Worm (Caenorhabditis elegans): ENCODE data around the gene F55H2.7.

F55H2.7 gene

ce11 chrIII:9546016-9546659 is 30.1 kb upstream of the F55H2.7 start, which contains the start of gene unc-16 (continued):
- no peak for TF ChIP-seq hlh-26 (GFP tag; conservative IDR thresholded peaks at IDR 0.05)
- TF ChIP-seq madf-10 (tag; optimal IDR thresholded peaks at IDR 0.05), result peak; percentile 45
- TF ChIP-seq C17E4.6 (GFP tag; IDR thresholded peaks at IDR 0.05), result 0 out of 2 replicates have a peak, but pooled peaks have one; percentile 36
- peak in 1 of 3 experiments; percentile 82 for TF ChIP-seq lin-35 (GFP tag; optimal IDR thresholded peaks at IDR 0.05)
- TF ChIP-seq efl-1 (GFP tag; optimal IDR thresholded peaks at IDR 0.05), result peak; percentile 19
- TF ChIP-seq Y95B8A.8 (GFP tag; IDR thresholded peaks at IDR 0.05), result no peak
- no peak for TF ChIP-seq lir-1 (GFP tag; conservative IDR thresholded peaks at IDR 0.05)
- TF ChIP-seq nhr-80 (tag; optimal IDR thresholded peaks at IDR 0.05), result peak; percentile 70
- no peak for TF ChIP-seq sptf-2 (GFP tag; optimal IDR thresholded peaks at IDR 0.05)
- peak; percentile 87 for TF ChIP-seq K11D2.4 (GFP tag; IDR thresholded peaks at IDR 0.05)
- TF ChIP-seq Y79H2A.3 (GFP tag; conservative IDR thresholded peaks at IDR 0.05), result no peak
- TF ChIP-seq F37B4.10 (GFP tag; IDR thresholded peaks at IDR 0.05), result no peak
- TF ChIP-seq mel-28 (tag; optimal IDR thresholded peaks at IDR 0.05; ENCODE audit: borderline replicate concordance), result no peak
- TF ChIP-seq ets-4 (GFP tag; optimal IDR thresholded peaks at IDR 0.05), result no peak

ce11 chrIII:9544820-9545219 is 28.8 kb upstream of the F55H2.7 start, which contains the start of gene ZK1098.12:
ZK1098.12 (plus strand) TSS chrIII:9545120.
- TF ChIP-seq aptf-3 (GFP tag; IDR thresholded peaks at IDR 0.05) (no peak), repo-1 (tag; optimal IDR thresholded peaks at IDR 0.05) (no peak), rec-8 (tag; optimal IDR thresholded peaks at IDR 0.05) (no peak), nhr-27 (tag; optimal IDR thresholded peaks at IDR 0.05) (no peak), F33H1.4 (GFP tag; IDR thresholded peaks at IDR 0.05) (no peak), T07F8.4 (tag; optimal IDR thresholded peaks at IDR 0.05) (no peak), F39B2.1 (GFP tag; IDR thresholded peaks at IDR 0.05) (no peak), aptf-2 (GFP tag; conservative IDR thresholded peaks at IDR 0.05) (no peak)

ce11 chrIII:9544125-9544524 is 28.1 kb upstream of the F55H2.7 start, which contains the start of gene ZK1098.9:
ZK1098.9 (plus strand) TSS chrIII:9544425.
- TF ChIP-seq F10E7.11 (tag; optimal IDR thresholded peaks at IDR 0.05), result no peak
- TF ChIP-seq attf-5 (GFP tag; optimal IDR thresholded peaks at IDR 0.05), result no peak
- TF ChIP-seq K12H6.12 (tag; optimal IDR thresholded peaks at IDR 0.05), result no peak
- no peak for TF ChIP-seq aptf-3 (GFP tag; IDR thresholded peaks at IDR 0.05)
- TF ChIP-seq F37B4.10 (GFP tag; IDR thresholded peaks at IDR 0.05), result no peak
- no peak for TF ChIP-seq nfya-1 (tag; optimal IDR thresholded peaks at IDR 0.05; ENCODE audit: borderline replicate concordance, insufficient read depth)
- TF ChIP-seq lin-40 (tag; optimal IDR thresholded peaks at IDR 0.05), result no peak
- no peak for TF ChIP-seq nhr-120 (GFP tag; IDR thresholded peaks at IDR 0.05)
- TF ChIP-seq mel-28 (tag; optimal IDR thresholded peaks at IDR 0.05; ENCODE audit: borderline replicate concordance), result no peak
- TF ChIP-seq attf-3 (GFP tag; conservative IDR thresholded peaks at IDR 0.05), result no peak
- no peak for TF ChIP-seq cebp-2 (GFP tag; IDR thresholded peaks at IDR 0.05)
- no peak for TF ChIP-seq chd-7 (tag; optimal IDR thresholded peaks at IDR 0.05)

ce11 chrIII:9542816-9543215 is 26.8 kb upstream of the F55H2.7 start, which contains the start of gene eif-2Balpha:
eif-2Balpha (plus strand) TSS chrIII:9543119.
- TF ChIP-seq ztf-6 (GFP tag; IDR thresholded peaks at IDR 0.05) (no peak), bed-2 (GFP tag; IDR thresholded peaks at IDR 0.05) (no peak), repo-1 (tag; optimal IDR thresholded peaks at IDR 0.05) (no peak), hmg-20 (GFP tag; IDR thresholded peaks at IDR 0.05) (no peak), egl-18 (GFP tag; IDR thresholded peaks at IDR 0.05) (no peak), attf-5 (GFP tag; optimal IDR thresholded peaks at IDR 0.05) (peak; percentile 18), zfh-2 (GFP tag; conservative IDR thresholded peaks at IDR 0.05) (no peak), efl-1 (GFP tag; optimal IDR thresholded peaks at IDR 0.05) (no peak), pha-4 (tag; optimal IDR thresholded peaks at IDR 0.05) (no peak), mcd-1 (GFP tag; IDR thresholded peaks at IDR 0.05) (peak; percentile 44; the same call in 1 of the 2 replicates), lsl-1 (GFP tag; optimal IDR thresholded peaks at IDR 0.05) (peak; percentile 31), hsf-1 (GFP tag; IDR thresholded peaks at IDR 0.05) (no peak), sdz-38 (tag; optimal IDR thresholded peaks at IDR 0.05) (no peak), F55B11.4 (tag; optimal IDR thresholded peaks at IDR 0.05; ENCODE audit: borderline replicate concordance, insufficient read depth) (no peak), nhr-120 (GFP tag; IDR thresholded peaks at IDR 0.05) (no peak), hmg-1.2 (GFP tag; IDR thresholded peaks at IDR 0.05) (peak; percentile 51; the same call in 1 of the 2 replicates), akir-1 (GFP tag; optimal IDR thresholded peaks at IDR 0.05) (no peak)
